Worm (Caenorhabditis elegans) whole organism, mixed stage, embryonic: ENCODE data around the gene C47E8.11.

Experiments
- M03D4.4 ChIP-seq: sonication (generic microtip); optimal IDR thresholded peaks from 2 replicates; lab custom pipeline; 2017; ENCODE audit warnings: mild to moderate bottlenecking, missing genetic modification characterization, missing compliant biosample characterization
- bed-3 ChIP-seq: fragments of 200-800 bp; sonication (Bioruptor generic); optimal IDR thresholded peaks from 3 replicates; lab custom pipeline; 2018; ENCODE audit warnings: mild to moderate bottlenecking, missing genetic modification characterization, moderate library complexity, missing compliant biosample characterization
- blmp-1 ChIP-seq: fragments of 150-350 bp; optimal IDR thresholded peaks from 2 replicates; lab custom pipeline; 2014; ENCODE audit warnings: missing biosample characterization, missing genetic modification characterization
- ceh-43 ChIP-seq: fragments of 200-800 bp; sonication (Bioruptor generic); optimal IDR thresholded peaks from 2 replicates; lab custom pipeline; 2018; ENCODE audit warnings: mild to moderate bottlenecking, missing genetic modification characterization, moderate library complexity, missing compliant biosample characterization
- ceh-83 ChIP-seq: fragments of 200-800 bp; sonication (Bioruptor generic); optimal IDR thresholded peaks from 2 replicates; lab custom pipeline; 2018; ENCODE audit warnings: mild to moderate bottlenecking, missing genetic modification characterization, missing compliant biosample characterization
- ces-1 ChIP-seq: fragments of 150-350 bp; optimal IDR thresholded peaks from 2 replicates; lab custom pipeline; 2014; ENCODE audit warnings: missing biosample characterization, missing genetic modification reagents, missing genetic modification characterization
- cnd-1 ChIP-seq: fragments of 200-800 bp; sonication (Bioruptor generic); optimal IDR thresholded peaks from 2 replicates; lab custom pipeline; 2018; ENCODE audit warnings: mild to moderate bottlenecking, missing genetic modification characterization, missing compliant biosample characterization
- drap-1 ChIP-seq: fragments of 200-800 bp; sonication (Bioruptor generic); optimal IDR thresholded peaks from 3 replicates; lab custom pipeline; 2018; ENCODE audit warnings: mild to moderate bottlenecking, missing genetic modification characterization, missing compliant biosample characterization
- flh-1 ChIP-seq: fragments of 200-800 bp; sonication (Bioruptor generic); optimal IDR thresholded peaks from 2 replicates; lab custom pipeline; 2018; ENCODE audit warnings: mild to moderate bottlenecking, missing genetic modification characterization, moderate library complexity, missing compliant biosample characterization
- ham-2 ChIP-seq: fragments of 200-800 bp; sonication (Bioruptor generic); optimal IDR thresholded peaks from 2 replicates; lab custom pipeline; 2018; ENCODE audit warnings: mild to moderate bottlenecking, missing genetic modification characterization, missing compliant biosample characterization
- hlh-1 ChIP-seq: fragments of 150-350 bp; optimal IDR thresholded peaks from 2 replicates; lab custom pipeline; 2014; ENCODE audit warnings: missing biosample characterization, missing genetic modification reagents, missing genetic modification characterization
- lin-13 ChIP-seq: fragments of 150-350 bp; optimal IDR thresholded peaks from 2 replicates; lab custom pipeline; 2014; ENCODE audit warnings: missing biosample characterization, missing genetic modification characterization
- lin-32 ChIP-seq: fragments of 200-800 bp; sonication (Bioruptor generic); optimal IDR thresholded peaks from 2 replicates; lab custom pipeline; 2018; ENCODE audit warnings: mild to moderate bottlenecking, missing genetic modification characterization, missing compliant biosample characterization
- mep-1 ChIP-seq: fragments of 150-350 bp; optimal IDR thresholded peaks from 2 replicates; lab custom pipeline; 2017; ENCODE audit warnings: missing biosample characterization, missing genetic modification reagents, missing genetic modification characterization, inconsistent platforms
- mls-2 ChIP-seq: sonication (generic microtip); optimal IDR thresholded peaks from 2 replicates; lab custom pipeline; 2016; ENCODE audit warnings: mild to moderate bottlenecking, missing genetic modification characterization, moderate library complexity, missing compliant biosample characterization
- nhr-12 ChIP-seq: fragments of 150-350 bp; optimal IDR thresholded peaks from 2 replicates; lab custom pipeline; 2014; ENCODE audit warnings: missing biosample characterization, missing genetic modification characterization
- nhr-2 ChIP-seq: fragments of 150-350 bp; optimal IDR thresholded peaks from 2 replicates; lab custom pipeline; 2014; ENCODE audit warnings: missing biosample characterization, missing genetic modification characterization
- nhr-237 ChIP-seq: fragments of 150-350 bp; optimal IDR thresholded peaks from 2 replicates; lab custom pipeline; 2014; ENCODE audit warnings: missing biosample characterization, missing genetic modification characterization
- nhr-28 ChIP-seq: fragments of 150-350 bp; optimal IDR thresholded peaks from 2 replicates; lab custom pipeline; 2014; ENCODE audit warnings: missing biosample characterization, missing genetic modification characterization
- nhr-76 ChIP-seq: sonication (generic microtip); optimal IDR thresholded peaks from 2 replicates; lab custom pipeline; 2017; ENCODE audit warnings: missing biosample characterization, missing genetic modification characterization
- pha-4 ChIP-seq: fragments of 150-350 bp; optimal IDR thresholded peaks from 2 replicates; lab custom pipeline; 2018; ENCODE audit warnings: missing biosample characterization, missing genetic modification reagents, missing genetic modification characterization
- snpc-4 ChIP-seq: fragments of 150-350 bp; optimal IDR thresholded peaks from 2 replicates; lab custom pipeline; 2014; ENCODE audit warnings: missing biosample characterization, missing genetic modification characterization
- sptf-1 ChIP-seq: sonication (generic microtip); optimal IDR thresholded peaks from 2 replicates; lab custom pipeline; 2017; ENCODE audit warnings: mild to moderate bottlenecking, missing genetic modification characterization, moderate library complexity, missing compliant biosample characterization
- tbx-8 ChIP-seq: fragments of 200-800 bp; sonication (Bioruptor generic); optimal IDR thresholded peaks from 2 replicates; lab custom pipeline; 2018; ENCODE audit warnings: mild to moderate bottlenecking, missing genetic modification characterization, moderate library complexity, missing compliant biosample characterization
- unc-120 ChIP-seq: sonication (generic microtip); optimal IDR thresholded peaks from 2 replicates; lab custom pipeline; 2017; ENCODE audit warnings: missing genetic modification characterization, missing compliant biosample characterization; ENCODE audit not compliant: poor library complexity, severe bottlenecking
- unc-39 ChIP-seq: fragments of 150-350 bp; optimal IDR thresholded peaks from 2 replicates; lab custom pipeline; 2014; ENCODE audit warnings: missing biosample characterization, missing genetic modification characterization
- unc-62 ChIP-seq: fragments of 150-350 bp; optimal IDR thresholded peaks from 2 replicates; lab custom pipeline; 2014; ENCODE audit warnings: missing biosample characterization, missing genetic modification reagents, missing genetic modification characterization
- zip-8 ChIP-seq: fragments of 150-350 bp; optimal IDR thresholded peaks from 2 replicates; lab custom pipeline; 2014; ENCODE audit warnings: missing biosample characterization, missing genetic modification characterization
- ztf-11 ChIP-seq: fragments of 150-350 bp; optimal IDR thresholded peaks from 2 replicates; lab custom pipeline; 2014; ENCODE audit warnings: missing biosample characterization, missing genetic modification characterization

The C47E8.11 gene

DNA sequence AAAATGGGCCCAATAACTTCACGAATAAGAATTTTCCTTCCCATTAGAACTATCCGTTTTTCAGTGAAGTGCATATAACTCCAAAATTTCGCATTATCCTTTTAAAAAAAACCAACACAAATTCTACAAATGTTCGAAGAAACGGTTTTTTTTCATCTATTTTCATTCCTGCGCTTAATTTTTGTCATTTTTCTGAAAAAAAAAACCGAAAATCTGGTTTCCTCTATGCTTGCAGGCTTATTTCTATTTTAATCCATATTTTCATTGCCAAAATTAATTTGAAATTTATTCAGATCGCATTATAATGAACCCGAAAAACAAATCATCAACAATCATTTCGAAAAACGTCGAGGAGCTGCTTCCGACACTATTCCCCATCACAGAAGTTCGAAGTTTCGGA is 10.2 kb downstream of the C47E8.11 start, which contains the start of gene set-5:
Gene set-5, plus strand, starts transcription at position 301 of the 400 bp plus-strand sequence.
- TF ChIP-seq nhr-28 (tag; lab: Kevin White, UChicago), result no peak
- TF ChIP-seq hlh-1, result no peak
- TF ChIP-seq flh-1 (GFP tag; lab: Kevin White, UChicago), result no peak
- TF ChIP-seq lin-13, result no peak
- TF ChIP-seq mep-1 (tag; lab: Kevin White, UChicago), result no peak
- TF ChIP-seq ham-2, result no peak
- no peak for TF ChIP-seq unc-39 (tag; lab: Kevin White, UChicago)
- TF ChIP-seq drap-1 (GFP tag; lab: Kevin White, UChicago), result no peak
- TF ChIP-seq tbx-8 (GFP tag; lab: Kevin White, UChicago), result no peak
- no peak for TF ChIP-seq snpc-4 (tag; lab: Kevin White, UChicago)
- no peak for TF ChIP-seq ces-1
- TF ChIP-seq lin-32 (GFP tag; lab: Kevin White, UChicago), result no peak
- no peak for TF ChIP-seq zip-8 (tag; lab: Kevin White, UChicago)
- TF ChIP-seq blmp-1 (tag; lab: Kevin White, UChicago), result no peak
- no peak for TF ChIP-seq ceh-43 (GFP tag; lab: Kevin White, UChicago)

DNA sequence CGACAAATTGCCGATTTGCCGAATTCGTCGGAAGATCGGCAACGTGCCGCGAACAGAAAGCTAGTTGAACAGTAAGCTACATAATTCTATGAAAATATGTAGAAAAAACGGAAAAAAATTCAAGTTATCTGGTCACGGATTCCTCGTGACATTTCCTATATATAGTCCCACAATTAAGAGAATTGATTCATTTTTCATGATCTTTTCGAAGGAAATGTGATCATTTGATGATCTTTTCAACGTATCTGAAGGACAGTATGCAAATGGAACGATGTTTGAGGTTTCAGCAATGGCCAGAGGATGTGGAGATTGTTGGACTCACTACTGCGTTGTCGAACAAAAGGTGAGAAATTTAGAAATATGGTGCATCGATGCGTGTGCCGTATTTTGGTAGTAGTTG is 19.5 kb downstream of the C47E8.11 start, which contains the start of gene R08A2.9:
Gene R08A2.9, plus strand, starts transcription at position 301 of the 400 bp plus-strand sequence.
- no peak for TF ChIP-seq blmp-1 (tag; lab: Kevin White, UChicago)
- TF ChIP-seq nhr-12 (tag; lab: Kevin White, UChicago), result no peak

DNA sequence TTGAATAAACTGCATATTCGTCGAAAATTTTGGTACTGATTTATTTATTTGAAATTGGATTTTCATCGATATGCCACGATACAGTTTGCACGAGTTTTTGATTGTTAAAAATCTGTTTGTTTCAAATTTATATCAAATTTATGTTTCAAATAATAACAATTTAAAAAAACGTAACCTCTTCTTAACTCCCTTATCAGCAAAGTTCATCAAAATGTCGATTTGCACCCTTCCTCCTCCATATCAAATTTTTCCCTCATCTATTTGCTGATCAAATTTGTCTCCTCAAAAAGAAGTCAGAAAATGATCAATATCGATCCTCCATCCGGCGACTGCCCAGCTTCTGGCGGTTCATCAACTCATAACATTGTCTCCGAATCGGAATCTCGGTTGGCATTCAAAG is 22.7 kb downstream of the C47E8.11 start, which contains the start of gene ssp-33:
Gene ssp-33, plus strand, starts transcription at position 301 of the 400 bp plus-strand sequence.
- TF ChIP-seq unc-120 (tag; lab: Kevin White, UChicago), result no peak
- TF ChIP-seq nhr-237, result no peak
- no peak for TF ChIP-seq ztf-11 (tag; lab: Kevin White, UChicago)
- TF ChIP-seq ceh-83 (GFP tag; lab: Kevin White, UChicago), result no peak
- TF ChIP-seq cnd-1 (tag; lab: Kevin White, UChicago), result no peak
- TF ChIP-seq zip-8 (tag; lab: Kevin White, UChicago), result no peak
- TF ChIP-seq nhr-28 (tag; lab: Kevin White, UChicago), result no peak
- TF ChIP-seq flh-1 (GFP tag; lab: Kevin White, UChicago), result no peak
- TF ChIP-seq nhr-2 (tag; lab: Kevin White, UChicago), result no peak
- no peak for TF ChIP-seq drap-1 (GFP tag; lab: Kevin White, UChicago)
- no peak for TF ChIP-seq pha-4 (tag; lab: Kevin White, UChicago)
- no peak for TF ChIP-seq ceh-43 (GFP tag; lab: Kevin White, UChicago)
- TF ChIP-seq lin-13, result no peak
- no peak for TF ChIP-seq lin-32 (GFP tag; lab: Kevin White, UChicago)

DNA sequence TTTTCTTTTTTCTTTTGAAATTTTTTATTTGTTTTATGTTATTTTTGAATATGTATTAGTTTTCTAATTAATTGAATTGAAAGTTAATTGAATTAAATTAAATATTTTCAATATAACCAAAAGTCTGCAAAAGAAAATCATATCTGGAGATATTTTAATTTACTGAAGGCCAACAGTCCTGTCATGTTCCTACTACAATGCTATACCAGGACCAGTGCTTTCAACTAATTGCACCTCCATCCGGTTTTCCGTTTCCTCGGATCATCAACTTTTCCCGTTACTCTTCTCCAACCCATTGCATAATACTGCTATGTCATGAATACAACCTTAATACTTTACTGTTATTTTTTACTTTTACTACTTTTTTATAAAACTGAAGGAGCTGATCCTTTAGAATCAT is 23.9 kb downstream of the C47E8.11 start, which contains the start of gene R08A2.5:
Gene R08A2.5, plus strand, starts transcription at position 301 of the 400 bp plus-strand sequence.
- TF ChIP-seq lin-32 (GFP tag; lab: Kevin White, UChicago), result no peak
- TF ChIP-seq nhr-28 (tag; lab: Kevin White, UChicago), result no peak
- TF ChIP-seq bed-3 (GFP tag; lab: Kevin White, UChicago), result no peak
- no peak for TF ChIP-seq unc-39 (tag; lab: Kevin White, UChicago)
- TF ChIP-seq unc-62 (GFP tag; lab: Kevin White, UChicago), result no peak
- TF ChIP-seq lin-13, result no peak
- TF ChIP-seq unc-120 (tag; lab: Kevin White, UChicago), result no peak
- TF ChIP-seq sptf-1 (tag; lab: Kevin White, UChicago), result no peak
- TF ChIP-seq snpc-4 (tag; lab: Kevin White, UChicago), result no peak

DNA sequence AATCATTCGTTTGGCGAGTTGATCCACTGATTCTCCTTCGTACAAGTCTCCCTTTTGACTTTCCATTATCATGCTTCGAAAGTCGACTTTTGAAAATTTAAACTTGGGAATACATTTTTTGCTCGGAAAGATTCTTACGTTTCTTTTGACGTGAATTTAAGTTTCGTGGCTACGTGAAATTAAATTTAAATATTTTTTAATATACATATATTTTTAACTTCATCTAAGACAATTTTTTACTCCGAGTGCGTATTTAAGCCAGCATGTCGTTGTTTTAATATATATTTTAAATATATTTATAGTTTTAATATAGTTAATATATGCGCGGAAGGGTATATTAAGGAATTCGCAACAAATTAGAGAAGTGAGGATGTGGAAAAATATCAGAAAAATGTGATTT is 27.2 kb downstream of the C47E8.11 start, which contains the start of gene R08A2.2:
Gene R08A2.2, minus strand, starts transcription at position 101 of the 400 bp plus-strand sequence.
- TF ChIP-seq snpc-4 (tag; lab: Kevin White, UChicago), result no peak

DNA sequence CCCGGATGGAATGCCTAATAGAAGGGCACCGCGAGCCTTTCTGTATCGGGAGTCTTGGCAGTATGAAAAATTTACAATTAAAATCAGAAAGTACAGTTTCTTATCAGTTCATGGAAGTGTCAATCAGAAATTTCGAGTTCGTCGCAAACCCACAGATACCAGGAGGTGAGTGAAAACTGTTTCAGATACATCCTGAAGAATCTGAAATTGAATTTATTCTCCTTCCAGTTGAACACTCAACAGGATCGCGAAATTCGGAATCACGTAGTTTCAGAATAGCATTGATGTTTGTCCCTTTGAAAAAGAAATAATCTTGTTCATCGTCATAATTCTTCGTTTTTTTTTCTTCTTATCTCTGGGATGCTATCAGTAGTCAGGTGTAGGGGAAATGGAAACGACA is 27.7 kb downstream of the C47E8.11 start, which contains the start of gene fbxa-147:
Gene fbxa-147, plus strand, starts transcription at position 386 of the 400 bp plus-strand sequence.
- no peak for TF ChIP-seq blmp-1 (tag; lab: Kevin White, UChicago)
- TF ChIP-seq unc-62 (GFP tag; lab: Kevin White, UChicago), result no peak
- no peak for TF ChIP-seq mls-2 (tag; lab: Kevin White, UChicago)
- no peak for TF ChIP-seq nhr-2 (tag; lab: Kevin White, UChicago)
- TF ChIP-seq ceh-83 (GFP tag; lab: Kevin White, UChicago), result no peak
- TF ChIP-seq tbx-8 (GFP tag; lab: Kevin White, UChicago), result no peak
- no peak for TF ChIP-seq nhr-28 (tag; lab: Kevin White, UChicago)
- TF ChIP-seq lin-13, result no peak
- no peak for TF ChIP-seq ztf-11 (tag; lab: Kevin White, UChicago)
- no peak for TF ChIP-seq nhr-76 (tag; lab: Kevin White, UChicago)
- TF ChIP-seq lin-32 (GFP tag; lab: Kevin White, UChicago), result no peak
- TF ChIP-seq bed-3 (GFP tag; lab: Kevin White, UChicago), result no peak
- TF ChIP-seq cnd-1 (tag; lab: Kevin White, UChicago), result no peak
- TF ChIP-seq M03D4.4 (tag; lab: Kevin White, UChicago), result no peak
- no peak for TF ChIP-seq hlh-1
- TF ChIP-seq nhr-12 (tag; lab: Kevin White, UChicago), result no peak
- TF ChIP-seq ceh-43 (GFP tag; lab: Kevin White, UChicago), result no peak
